Fruit fly (Drosophila melanogaster) whole organism, embryonic: Measurements from ENCODE around the gene Rpp14a.
A peak's percentile ranks its signal among the peaks of the same experiment; 100 is the strongest.

ENCODE experiments used
- Abd-B ChIP-seq: fragments of 200-800 bp; sonication (Bioruptor generic); optimal IDR thresholded peaks from 2 replicates; lab custom pipeline; 2018; ENCODE audit warnings: missing biosample characterization, mild to moderate bottlenecking, missing genetic modification characterization, moderate library complexity
- Blimp-1 ChIP-seq: fragments of 200-800 bp; sonication (Bioruptor generic); optimal IDR thresholded peaks from 3 replicates; lab custom pipeline; 2018; ENCODE audit warnings: missing biosample characterization, missing genetic modification characterization, mild to moderate bottlenecking, moderate library complexity, missing genetic modification reagents
- CG10267 ChIP-seq: fragments of 200-800 bp; sonication (Bioruptor generic); optimal IDR thresholded peaks from 2 replicates; lab custom pipeline; 2018; ENCODE audit warnings: missing biosample characterization, mild to moderate bottlenecking, missing genetic modification characterization, moderate library complexity
- CG10321 ChIP-seq: fragments of 200-800 bp; sonication (Bioruptor generic); IDR thresholded peaks from 2 replicates; pipeline ENCODE4 v1.3.6; 2022; ENCODE audit warnings: missing biosample characterization, missing genetic modification characterization
- CG11085 ChIP-seq: fragments of 200-800 bp; sonication (Bioruptor generic); IDR thresholded peaks from 2 replicates; pipeline ENCODE4 v1.3.6; 2022; ENCODE audit warnings: missing biosample characterization, missing genetic modification characterization
- CG12104 ChIP-seq: fragments of 200-800 bp; sonication (Bioruptor generic); optimal IDR thresholded peaks from 3 replicates; lab custom pipeline; 2016; ENCODE audit warnings: missing biosample characterization, missing genetic modification characterization
- CG12391 ChIP-seq: fragments of 200-800 bp; sonication (Bioruptor generic); optimal IDR thresholded peaks from 3 replicates; lab custom pipeline; 2018; ENCODE audit warnings: missing biosample characterization, mild to moderate bottlenecking, missing genetic modification characterization, moderate library complexity
- CG12659 ChIP-seq: fragments of 200-800 bp; sonication (Bioruptor generic); optimal IDR thresholded peaks from 3 replicates; lab custom pipeline; 2017; ENCODE audit warnings: mild to moderate bottlenecking, missing biosample characterization, missing genetic modification reagents, missing genetic modification characterization
- CG13123 ChIP-seq: fragments of 200-800 bp; sonication (Bioruptor generic); optimal IDR thresholded peaks from 2 replicates; lab custom pipeline; 2016; ENCODE audit warnings: missing biosample characterization, missing genetic modification characterization
- CG13424 ChIP-seq: fragments of 200-800 bp; sonication (Bioruptor generic); optimal IDR thresholded peaks from 2 replicates; lab custom pipeline; 2019; ENCODE audit warnings: missing biosample characterization, mild to moderate bottlenecking, missing genetic modification characterization, moderate library complexity
- CG14014 ChIP-seq: fragments of 200-800 bp; sonication (Bioruptor generic); IDR thresholded peaks from 2 replicates; pipeline ENCODE4 v1.3.6; 2022; ENCODE audit warnings: missing biosample characterization, missing genetic modification characterization
- CG14050 ChIP-seq: fragments of 200-800 bp; sonication (Bioruptor generic); IDR thresholded peaks from 3 replicates; pipeline ENCODE4 v1.3.6; 2022; ENCODE audit warnings: missing biosample characterization, missing genetic modification characterization
- CG14667 ChIP-seq: fragments of 200-800 bp; sonication (Bioruptor generic); IDR thresholded peaks from 2 replicates; pipeline ENCODE4 v1.3.6; 2022; ENCODE audit warnings: missing biosample characterization, missing genetic modification characterization
- CG1602 ChIP-seq: fragments of 200-800 bp; sonication (Bioruptor generic); optimal IDR thresholded peaks from 3 replicates; lab custom pipeline; 2016; ENCODE audit warnings: missing biosample characterization, missing genetic modification characterization
- CG2129 ChIP-seq: fragments of 200-800 bp; sonication (Bioruptor generic); IDR thresholded peaks from 2 replicates; pipeline ENCODE4 v1.3.6; 2022; ENCODE audit warnings: missing biosample characterization, missing genetic modification characterization; ENCODE audit not compliant: partially characterized antibody
- CG3065 ChIP-seq: fragments of 200-800 bp; sonication (Bioruptor generic); optimal IDR thresholded peaks from 2 replicates; lab custom pipeline; 2016; ENCODE audit warnings: missing biosample characterization, missing genetic modification characterization
- CG31441 ChIP-seq: fragments of 200-800 bp; sonication (Bioruptor generic); IDR thresholded peaks from 2 replicates; pipeline ENCODE4 v1.3.6; 2022; ENCODE audit warnings: missing biosample characterization, missing genetic modification characterization
- CG32767 ChIP-seq: fragments of 200-800 bp; sonication (Bioruptor generic); IDR thresholded peaks from 2 replicates; pipeline ENCODE4 v1.3.6; 2022; ENCODE audit warnings: missing biosample characterization, missing genetic modification characterization
- CG32772 ChIP-seq: fragments of 200-800 bp; sonication (Bioruptor generic); IDR thresholded peaks from 2 replicates; pipeline ENCODE4 v1.3.6; 2022; ENCODE audit warnings: missing biosample characterization, missing genetic modification characterization
- CG3995 ChIP-seq: fragments of 200-800 bp; sonication (Bioruptor generic); optimal IDR thresholded peaks from 3 replicates; lab custom pipeline; 2016; ENCODE audit warnings: missing biosample characterization, missing genetic modification characterization
- CG4730 ChIP-seq: fragments of 200-800 bp; sonication (Bioruptor generic); IDR thresholded peaks from 2 replicates; pipeline ENCODE4 v1.3.6; 2022; ENCODE audit warnings: missing biosample characterization, missing genetic modification characterization
- CG6272 ChIP-seq: fragments of 200-800 bp; sonication (Bioruptor generic); IDR thresholded peaks from 2 replicates; pipeline ENCODE4 v1.3.6; 2022; ENCODE audit warnings: missing biosample characterization, missing genetic modification characterization
- CG6791 ChIP-seq: fragments of 200-800 bp; sonication (Bioruptor generic); IDR thresholded peaks from 3 replicates; pipeline ENCODE4 v1.3.6; 2022; ENCODE audit warnings: missing biosample characterization, missing genetic modification characterization; ENCODE audit not compliant: partially characterized antibody
- CG6813 ChIP-seq: fragments of 200-800 bp; sonication (Bioruptor generic); optimal IDR thresholded peaks from 2 replicates; lab custom pipeline; 2017; ENCODE audit warnings: missing biosample characterization, missing genetic modification characterization, mild to moderate bottlenecking, moderate library complexity, missing genetic modification reagents
- CG8281 ChIP-seq: fragments of 200-800 bp; sonication (Bioruptor generic); optimal IDR thresholded peaks from 2 replicates; lab custom pipeline; 2018; ENCODE audit warnings: missing biosample characterization, mild to moderate bottlenecking, missing genetic modification characterization, moderate library complexity
- CG9817 ChIP-seq: fragments of 200-800 bp; sonication (Bioruptor generic); optimal IDR thresholded peaks from 2 replicates; lab custom pipeline; 2018; ENCODE audit warnings: missing biosample characterization, mild to moderate bottlenecking, missing genetic modification characterization, moderate library complexity
- CkIIα-i1 ChIP-seq: fragments of 200-800 bp; sonication (Bioruptor generic); IDR thresholded peaks from 2 replicates; pipeline ENCODE4 v1.3.6; 2022; ENCODE audit warnings: missing biosample characterization, missing genetic modification characterization
- HLH3B ChIP-seq: fragments of 200-800 bp; sonication (Bioruptor generic); IDR thresholded peaks from 2 replicates; pipeline ENCODE4 v1.3.6; 2022; ENCODE audit warnings: missing biosample characterization, missing genetic modification characterization
- Hr3 ChIP-seq: fragments of 200-800 bp; sonication (Bioruptor generic); optimal IDR thresholded peaks from 3 replicates; lab custom pipeline; 2016; ENCODE audit warnings: missing biosample characterization, missing genetic modification characterization
- Jarid2 ChIP-seq: fragments of 200-800 bp; sonication (Bioruptor generic); optimal IDR thresholded peaks from 3 replicates; lab custom pipeline; 2017; ENCODE audit warnings: mild to moderate bottlenecking, missing biosample characterization, missing genetic modification reagents, missing genetic modification characterization
- Lpt ChIP-seq: fragments of >200 bp; optimal IDR thresholded peaks from 2 replicates; lab custom pipeline; 2018; ENCODE audit warnings: missing biosample characterization, missing genetic modification characterization
- Mrtf ChIP-seq: fragments of 200-800 bp; sonication (Bioruptor generic); IDR thresholded peaks from 3 replicates; pipeline ENCODE4 v1.3.6; 2022; ENCODE audit warnings: missing biosample characterization, missing genetic modification characterization
- Six4 ChIP-seq: fragments of 200-800 bp; sonication (Bioruptor generic); optimal IDR thresholded peaks from 2 replicates; lab custom pipeline; 2016; ENCODE audit warnings: missing biosample characterization, missing genetic modification characterization
- Sox100B ChIP-seq: fragments of 200-800 bp; sonication (Bioruptor generic); optimal IDR thresholded peaks from 3 replicates; lab custom pipeline; 2018; ENCODE audit warnings: missing biosample characterization, mild to moderate bottlenecking, missing genetic modification characterization
- Tbp ChIP-seq: fragments of >200 bp; optimal IDR thresholded peaks from 2 replicates; lab custom pipeline; 2018; ENCODE audit warnings: missing biosample characterization, missing genetic modification characterization
- btn ChIP-seq: fragments of 200-800 bp; sonication (Bioruptor generic); optimal IDR thresholded peaks from 2 replicates; lab custom pipeline; 2016; ENCODE audit warnings: missing biosample characterization, missing genetic modification characterization
- chn ChIP-seq: fragments of 200-800 bp; sonication (Bioruptor generic); optimal IDR thresholded peaks from 2 replicates; lab custom pipeline; 2016; ENCODE audit warnings: missing biosample characterization, missing genetic modification characterization
- crol ChIP-seq: fragments of 200-800 bp; sonication (Bioruptor generic); IDR thresholded peaks from 2 replicates; pipeline ENCODE4 v1.3.6; 2022; ENCODE audit warnings: missing biosample characterization, missing genetic modification characterization
- danr ChIP-seq: fragments of 200-800 bp; sonication (Bioruptor generic); IDR thresholded peaks from 2 replicates; pipeline ENCODE4 v1.3.6; 2022; ENCODE audit warnings: missing biosample characterization, missing genetic modification characterization
- grn ChIP-seq: fragments of 200-800 bp; sonication (Bioruptor generic); optimal IDR thresholded peaks from 3 replicates; lab custom pipeline; 2017; ENCODE audit warnings: missing biosample characterization, missing genetic modification characterization
- gsb ChIP-seq: fragments of 200-800 bp; sonication (Bioruptor generic); IDR thresholded peaks from 2 replicates; pipeline ENCODE4 v1.3.6; 2022; ENCODE audit warnings: missing biosample characterization, missing genetic modification characterization
- hb ChIP-seq: fragments of 200-800 bp; sonication (Bioruptor generic); IDR thresholded peaks from 3 replicates; pipeline ENCODE4 v1.3.6; 2022; ENCODE audit warnings: missing biosample characterization, missing genetic modification characterization; ENCODE audit not compliant: partially characterized antibody
- her ChIP-seq: fragments of 200-800 bp; sonication (Bioruptor generic); optimal IDR thresholded peaks from 2 replicates; lab custom pipeline; 2016; ENCODE audit warnings: missing biosample characterization, missing genetic modification characterization
- p53 ChIP-seq: fragments of 200-800 bp; sonication (Bioruptor generic); optimal IDR thresholded peaks from 2 replicates; lab custom pipeline; 2016; ENCODE audit warnings: missing biosample characterization, missing genetic modification characterization
- pfk ChIP-seq: fragments of 200-800 bp; sonication (Bioruptor generic); optimal IDR thresholded peaks from 2 replicates; lab custom pipeline; 2018; ENCODE audit warnings: missing biosample characterization, mild to moderate bottlenecking, missing genetic modification characterization, moderate library complexity
- psq ChIP-seq: fragments of 200-800 bp; sonication (Bioruptor generic); optimal IDR thresholded peaks from 2 replicates; lab custom pipeline; 2017; ENCODE audit warnings: missing biosample characterization, missing genetic modification characterization
- scrt ChIP-seq: fragments of 200-800 bp; sonication (Bioruptor generic); optimal IDR thresholded peaks from 2 replicates; lab custom pipeline; 2018; ENCODE audit warnings: missing biosample characterization, mild to moderate bottlenecking, missing genetic modification characterization, moderate library complexity
- stc ChIP-seq: fragments of 200-800 bp; sonication (Bioruptor generic); IDR thresholded peaks from 2 replicates; pipeline ENCODE4 v1.3.6; 2022; ENCODE audit warnings: missing biosample characterization, missing genetic modification characterization
- tin ChIP-seq: fragments of 200-800 bp; sonication (Bioruptor generic); optimal IDR thresholded peaks from 3 replicates; lab custom pipeline; 2016; ENCODE audit warnings: missing biosample characterization, missing genetic modification characterization
- trh ChIP-seq: fragments of 200-800 bp; sonication (Bioruptor generic); optimal IDR thresholded peaks from 2 replicates; lab custom pipeline; 2016; ENCODE audit warnings: missing biosample characterization, missing genetic modification characterization
- unpg ChIP-seq: fragments of 200-800 bp; sonication (Bioruptor generic); optimal IDR thresholded peaks from 3 replicates; lab custom pipeline; 2018; ENCODE audit warnings: missing biosample characterization, mild to moderate bottlenecking, missing genetic modification characterization, moderate library complexity

Gene Rpp14a

dm6 chr3R:30055915-30056544 lies 629 bp upstream of the Rpp14a start, which contains the start of the genes Rpp14b and spn-A (continued):
- no peak for TF ChIP-seq CG14050 (GFP tag; lab: Robert Waterston, UW)
- TF ChIP-seq p53 (GFP tag; lab: Kevin White, UChicago) = no peak
- no peak for TF ChIP-seq her (GFP tag; lab: Kevin White, UChicago)
- no peak for TF ChIP-seq CG14667 (GFP tag; lab: Robert Waterston, UW)
- TF ChIP-seq Lpt (GFP tag; lab: Kevin White, UChicago) = no peak
- no peak for TF ChIP-seq hb (GFP tag; lab: Robert Waterston, UW)
- no peak for TF ChIP-seq CG3065
- no peak for TF ChIP-seq Tbp (GFP tag; lab: Kevin White, UChicago)
- no peak for TF ChIP-seq gsb (GFP tag; lab: Robert Waterston, UW)
- TF ChIP-seq stc (GFP tag; lab: Robert Waterston, UW) = 0 out of 2 replicates have a peak, but pooled peaks have one; percentile 24
- TF ChIP-seq crol (GFP tag; lab: Robert Waterston, UW) = no peak
- TF ChIP-seq CG12659 (GFP tag; lab: Kevin White, UChicago) = peak; percentile 28
- TF ChIP-seq CG3995 (GFP tag; lab: Kevin White, UChicago) = peak; percentile 1
- peak; percentile 20 for TF ChIP-seq unpg
- TF ChIP-seq CG1602 (GFP tag; lab: Kevin White, UChicago) = peak; percentile 19
- no peak for TF ChIP-seq chn (GFP tag; lab: Kevin White, UChicago)
- TF ChIP-seq Sox100B (GFP tag; lab: Kevin White, UChicago) = no peak
- TF ChIP-seq CkIIα-i1 (GFP tag; lab: Robert Waterston, UW) = no peak
- TF ChIP-seq tin (GFP tag; lab: Kevin White, UChicago) = no peak
- no peak for TF ChIP-seq CG13123 (GFP tag; lab: Kevin White, UChicago)
- TF ChIP-seq CG6813 = no peak
- TF ChIP-seq CG32767 (GFP tag; lab: Robert Waterston, UW) = no peak
- TF ChIP-seq CG6272 = no peak
- no peak for TF ChIP-seq trh (GFP tag; lab: Kevin White, UChicago)
- no peak for TF ChIP-seq btn
- no peak for TF ChIP-seq CG11085 (GFP tag; lab: Robert Waterston, UW)
- no peak for TF ChIP-seq CG8281 (tag; lab: Kevin White, UChicago)
- peak; percentile 35 for TF ChIP-seq CG13424
- no peak for TF ChIP-seq Six4 (GFP tag; lab: Kevin White, UChicago)
- TF ChIP-seq Abd-B (GFP tag; lab: Kevin White, UChicago) = no peak
- TF ChIP-seq CG32772 (GFP tag; lab: Robert Waterston, UW) = peak; percentile 46; the same call in 1 of the 2 replicates
- TF ChIP-seq pfk (GFP tag; lab: Kevin White, UChicago) = no peak
- TF ChIP-seq scrt (GFP tag; lab: Kevin White, UChicago) = no peak
- no peak for TF ChIP-seq psq (GFP tag; lab: Kevin White, UChicago)
- no peak for TF ChIP-seq CG14014 (GFP tag; lab: Robert Waterston, UW)
- TF ChIP-seq CG2129 (GFP tag; lab: Robert Waterston, UW) = no peak
- no peak for TF ChIP-seq CG12104 (GFP tag; lab: Kevin White, UChicago)
- no peak for TF ChIP-seq HLH3B (GFP tag; lab: Robert Waterston, UW)
- no peak for TF ChIP-seq grn (GFP tag; lab: Kevin White, UChicago)
- no peak for TF ChIP-seq Jarid2 (GFP tag; lab: Kevin White, UChicago)
- TF ChIP-seq Blimp-1 (GFP tag; lab: Kevin White, UChicago) = no peak
- no peak for TF ChIP-seq CG31441
- TF ChIP-seq Mrtf (GFP tag; lab: Robert Waterston, UW) = no peak
- peak; percentile 28 for TF ChIP-seq CG9817 (tag; lab: Kevin White, UChicago)
- TF ChIP-seq Hr3 (GFP tag; lab: Kevin White, UChicago) = no peak
- no peak for TF ChIP-seq CG12391 (tag; lab: Kevin White, UChicago)
- TF ChIP-seq danr (GFP tag; lab: Robert Waterston, UW) = no peak
- TF ChIP-seq CG4730 (GFP tag; lab: Robert Waterston, UW) = no peak
- TF ChIP-seq CG10321 = no peak
- no peak for TF ChIP-seq CG6791 (GFP tag; lab: Robert Waterston, UW)
- no peak for TF ChIP-seq CG10267 (tag; lab: Kevin White, UChicago)
